Worm (Caenorhabditis elegans) whole organism, L4 larva: ENCODE measurements around the gene F54D5.15.

Experiments
- D1046.2 ChIP-seq: fragments of 200-800 bp; sonication (Bioruptor generic); IDR thresholded peaks from 2 replicates; pipeline ENCODE4 v1.3.6; 2022; ENCODE audit warnings: missing genetic modification characterization, missing compliant biosample characterization
- F37D6.2 ChIP-seq: sonication (generic microtip); optimal IDR thresholded peaks from 2 replicates; lab custom pipeline; 2016; ENCODE audit warnings: mild to moderate bottlenecking, missing genetic modification characterization, missing compliant biosample characterization
- T26A8.4 ChIP-seq: fragments of 200-800 bp; sonication (Bioruptor generic); IDR thresholded peaks from 2 replicates; pipeline ENCODE4 v1.3.6; 2022; ENCODE audit warnings: missing genetic modification characterization, missing compliant biosample characterization
- Y105C5A.15 ChIP-seq: fragments of 200-800 bp; sonication (Bioruptor generic); IDR thresholded peaks from 2 replicates; pipeline ENCODE4 v1.3.6; 2022; ENCODE audit warnings: missing genetic modification characterization, missing compliant biosample characterization
- ceh-20 ChIP-seq: fragments of 200-800 bp; sonication (Bioruptor generic); IDR thresholded peaks from 2 replicates; pipeline ENCODE4 v1.3.6; 2022; ENCODE audit warnings: missing genetic modification reagents, missing genetic modification characterization, missing compliant biosample characterization
- ceh-44 ChIP-seq: fragments of 200-800 bp; sonication (Bioruptor generic); IDR thresholded peaks from 2 replicates; pipeline ENCODE4 v1.3.6; 2022; ENCODE audit warnings: missing genetic modification reagents, missing genetic modification characterization, missing compliant biosample characterization
- ceh-82 ChIP-seq: sonication (generic microtip); optimal IDR thresholded peaks from 2 replicates; lab custom pipeline; 2017; ENCODE audit warnings: missing biosample characterization, missing genetic modification characterization
- cey-2 ChIP-seq: sonication (generic microtip); optimal IDR thresholded peaks from 3 replicates; lab custom pipeline; 2017; ENCODE audit warnings: missing genetic modification characterization, mild to moderate bottlenecking, missing compliant biosample characterization, antibody characterized with exemption, borderline replicate concordance; ENCODE audit not compliant: insufficient read depth
- ctbp-1 ChIP-seq: fragments of 200-800 bp; sonication (Bioruptor generic); IDR thresholded peaks from 2 replicates; pipeline ENCODE4 v1.3.6; 2022; ENCODE audit warnings: missing genetic modification reagents, missing genetic modification characterization, missing compliant biosample characterization
- daf-16 ChIP-seq, 3 experiments: sonication (generic microtip); optimal IDR thresholded peaks; 2 replicates each; lab custom pipeline; 2016 to 2017; ENCODE audit warnings: missing genetic modification characterization in 3 of 3, missing genetic modification reagents in 3 of 3, mild to moderate bottlenecking in 2 of 3, missing compliant biosample characterization in 2 of 3, missing biosample characterization in 1 of 3, moderate library complexity in 1 of 3
- daf-19 ChIP-seq: fragments of 200-800 bp; sonication (Bioruptor generic); conservative IDR thresholded peaks from 2 replicates; pipeline ENCODE4 v1.3.6; 2022; ENCODE audit warnings: missing genetic modification characterization, missing compliant biosample characterization
- dmd-9 ChIP-seq: fragments of 200-800 bp; sonication (Bioruptor generic); IDR thresholded peaks from 2 replicates; pipeline ENCODE4 v1.3.6; 2022; ENCODE audit warnings: missing genetic modification reagents, missing genetic modification characterization, missing compliant biosample characterization
- dpl-1 ChIP-seq: fragments of 150-350 bp; optimal IDR thresholded peaks from 2 replicates; lab custom pipeline; 2014; ENCODE audit warnings: missing biosample characterization, missing genetic modification reagents, missing genetic modification characterization
- egl-27 ChIP-seq: sonication (generic microtip); optimal IDR thresholded peaks from 3 replicates; lab custom pipeline; 2017; ENCODE audit warnings: missing biosample characterization, missing genetic modification reagents, missing genetic modification characterization
- hlh-30 ChIP-seq: sonication (generic microtip); optimal IDR thresholded peaks from 2 replicates; lab custom pipeline; 2017; ENCODE audit warnings: antibody characterized with exemption, mild to moderate bottlenecking, missing genetic modification characterization, missing compliant biosample characterization; ENCODE audit not compliant: insufficient read depth
- lin-29 ChIP-seq: fragments of 200-800 bp; sonication (Bioruptor generic); IDR thresholded peaks from 2 replicates; pipeline ENCODE4 v1.3.6; 2022; ENCODE audit warnings: missing genetic modification reagents, missing genetic modification characterization, missing compliant biosample characterization
- lin-38 ChIP-seq: fragments of 200-800 bp; sonication (Bioruptor generic); IDR thresholded peaks from 2 replicates; pipeline ENCODE4 v1.3.6; 2022; ENCODE audit warnings: missing genetic modification reagents, missing genetic modification characterization, missing compliant biosample characterization
- lsy-2 ChIP-seq, 2 experiments: fragments of 150-350 bp in 1 of 2; sonication (generic microtip) in 1 of 2; optimal IDR thresholded peaks; 2 replicates each; lab custom pipeline; 2014 to 2017; ENCODE audit warnings: missing biosample characterization in 2 of 2, missing genetic modification characterization in 2 of 2
- mdt-29 ChIP-seq: fragments of 200-800 bp; sonication (Bioruptor generic); IDR thresholded peaks from 2 replicates; pipeline ENCODE4 v1.3.6; 2022; ENCODE audit warnings: missing genetic modification reagents, missing genetic modification characterization, missing compliant biosample characterization
- mxl-2 ChIP-seq: fragments of 200-800 bp; sonication (Bioruptor generic); conservative IDR thresholded peaks from 2 replicates; pipeline ENCODE4 v1.3.6; 2022; ENCODE audit warnings: missing genetic modification reagents, missing genetic modification characterization, missing compliant biosample characterization
- mxl-3 ChIP-seq: fragments of 200-800 bp; sonication (Bioruptor generic); optimal IDR thresholded peaks from 2 replicates; lab custom pipeline; 2018; ENCODE audit warnings: mild to moderate bottlenecking, missing genetic modification characterization, missing compliant biosample characterization
- nhr-10 ChIP-seq: fragments of 150-350 bp; optimal IDR thresholded peaks from 2 replicates; lab custom pipeline; 2014; ENCODE audit warnings: missing biosample characterization, missing genetic modification characterization
- nhr-6 ChIP-seq: fragments of 150-350 bp; optimal IDR thresholded peaks from 2 replicates; lab custom pipeline; 2014; ENCODE audit warnings: missing biosample characterization, missing genetic modification characterization
- nhr-76 ChIP-seq: fragments of 150-350 bp; optimal IDR thresholded peaks from 2 replicates; lab custom pipeline; 2014; ENCODE audit warnings: missing biosample characterization, missing genetic modification characterization
- pqm-1 ChIP-seq: sonication (generic microtip); optimal IDR thresholded peaks from 2 replicates; lab custom pipeline; 2017; ENCODE audit warnings: missing biosample characterization, missing genetic modification characterization
- rbr-2 ChIP-seq: sonication (generic microtip); optimal IDR thresholded peaks from 2 replicates; lab custom pipeline; 2016; ENCODE audit warnings: missing genotype, missing genetic modification characterization, missing compliant biosample characterization
- saeg-2 ChIP-seq: fragments of 200-800 bp; sonication (Bioruptor generic); IDR thresholded peaks from 2 replicates; pipeline ENCODE4 v1.3.6; 2022; ENCODE audit warnings: missing genetic modification reagents, missing genetic modification characterization, missing compliant biosample characterization
- set-16 ChIP-seq: fragments of 200-800 bp; sonication (Bioruptor generic); IDR thresholded peaks from 2 replicates; pipeline ENCODE4 v1.3.6; 2022; ENCODE audit warnings: missing genetic modification reagents, missing genetic modification characterization, missing compliant biosample characterization
- skn-1 ChIP-seq: fragments of 150-350 bp; optimal IDR thresholded peaks from 2 replicates; lab custom pipeline; 2014; ENCODE audit warnings: missing biosample characterization, missing genetic modification characterization
- snpc-1.2 ChIP-seq: fragments of 200-800 bp; sonication (Bioruptor generic); IDR thresholded peaks from 2 replicates; pipeline ENCODE4 v1.3.6; 2022; ENCODE audit warnings: missing genetic modification reagents, missing genetic modification characterization, missing compliant biosample characterization
- snpc-4 ChIP-seq: fragments of 150-350 bp; optimal IDR thresholded peaks from 2 replicates; lab custom pipeline; 2014; ENCODE audit warnings: missing biosample characterization, missing genetic modification characterization
- spr-1 ChIP-seq: sonication (generic microtip); optimal IDR thresholded peaks from 2 replicates; lab custom pipeline; 2016; ENCODE audit warnings: mild to moderate bottlenecking, missing genetic modification characterization, missing compliant biosample characterization
- spr-3 ChIP-seq: fragments of 200-800 bp; sonication (Bioruptor generic); optimal IDR thresholded peaks from 2 replicates; lab custom pipeline; 2018; ENCODE audit warnings: mild to moderate bottlenecking, missing genetic modification characterization, missing compliant biosample characterization
- tag-97 ChIP-seq: fragments of 200-800 bp; sonication (Bioruptor generic); IDR thresholded peaks from 2 replicates; pipeline ENCODE4 v1.3.6; 2022; ENCODE audit warnings: missing genetic modification characterization, missing compliant biosample characterization
- unc-130 ChIP-seq: sonication (generic microtip); optimal IDR thresholded peaks from 2 replicates; lab custom pipeline; 2016; ENCODE audit warnings: missing genetic modification reagents, missing genetic modification characterization, missing compliant biosample characterization
- vab-7 ChIP-seq: fragments of 200-800 bp; sonication (Bioruptor generic); IDR thresholded peaks from 2 replicates; pipeline ENCODE4 v1.3.6; 2022; ENCODE audit warnings: missing genetic modification reagents, missing genetic modification characterization, missing compliant biosample characterization
- zfp-2 ChIP-seq: sonication (generic microtip); optimal IDR thresholded peaks from 2 replicates; lab custom pipeline; 2016; ENCODE audit warnings: mild to moderate bottlenecking, missing genetic modification characterization, missing compliant biosample characterization
- zfp-3 ChIP-seq: fragments of 200-800 bp; sonication (Bioruptor generic); conservative IDR thresholded peaks from 2 replicates; pipeline ENCODE4 v1.3.6; 2022; ENCODE audit warnings: missing genetic modification reagents, missing genetic modification characterization, missing compliant biosample characterization
- zip-2 ChIP-seq: fragments of 150-350 bp; optimal IDR thresholded peaks from 2 replicates; lab custom pipeline; 2014; ENCODE audit warnings: missing biosample characterization, missing genetic modification characterization

Gene F54D5.15

ce11 chrII:11602387-11602960, 38.4 kb upstream of the F54D5.15 start (continued):
- TF ChIP-seq egl-27 (tag; lab: Kevin White, UChicago): no peak
- TF ChIP-seq T26A8.4: no peak
- no peak for TF ChIP-seq snpc-4 (tag; lab: Kevin White, UChicago)
- no peak for TF ChIP-seq ceh-20 (GFP tag; lab: Robert Waterston, UW)
- no peak for TF ChIP-seq spr-1 (tag; lab: Kevin White, UChicago)

ce11 chrII:11600711-11601110, 36.7 kb upstream of the F54D5.15 start, which contains the start of gene F07A11.4:
F07A11.4 (plus strand) TSS chrII:11601011.
- no peak for TF ChIP-seq ceh-82
- no peak for TF ChIP-seq cey-2 (tag; lab: Kevin White, UChicago)
- no peak for TF ChIP-seq daf-19
- TF ChIP-seq lin-38 (GFP tag; lab: Robert Waterston, UW): no peak
- no peak for TF ChIP-seq saeg-2 (GFP tag; lab: Robert Waterston, UW)
- no peak for TF ChIP-seq pqm-1 (tag; lab: Kevin White, UChicago)
- no peak for TF ChIP-seq tag-97 (GFP tag; lab: Robert Waterston, UW)
- no peak for TF ChIP-seq spr-3 (GFP tag; lab: Kevin White, UChicago)
- no peak for TF ChIP-seq lin-29
- no peak for TF ChIP-seq zfp-2
- no peak for TF ChIP-seq spr-1 (tag; lab: Kevin White, UChicago)
- no peak for TF ChIP-seq daf-16 (GFP tag; optimal IDR thresholded peaks at IDR 0.05; lab: Kevin White, UChicago)
- TF ChIP-seq daf-16 (tag; optimal IDR thresholded peaks at IDR 0.05; lab: Kevin White, UChicago): no peak
- TF ChIP-seq nhr-10: no peak
- no peak for TF ChIP-seq mxl-3 (GFP tag; lab: Kevin White, UChicago)
- TF ChIP-seq, all 104 proteins: peak for 0

ce11 chrII:11599751-11600150, 35.7 kb upstream of the F54D5.15 start, which contains the start of gene npp-5:
npp-5 (minus strand) TSS chrII:11599809.
- TF ChIP-seq dpl-1 (peak; percentile 85), Y105C5A.15 (GFP tag; lab: Robert Waterston, UW) (no peak), nhr-76 (tag; lab: Kevin White, UChicago) (no peak), snpc-4 (tag; lab: Kevin White, UChicago) (no peak), saeg-2 (GFP tag; lab: Robert Waterston, UW) (no peak), lsy-2 (tag; optimal IDR thresholded peaks at IDR 0.05; lab: Kevin White, UChicago) (peak in 1 of 2 experiments; percentile 20), ctbp-1 (GFP tag; lab: Robert Waterston, UW) (no peak), unc-130 (GFP tag; lab: Kevin White, UChicago) (no peak), F37D6.2 (tag; lab: Kevin White, UChicago) (no peak), mdt-29 (no peak), skn-1 (tag; lab: Kevin White, UChicago) (no peak), vab-7 (GFP tag; lab: Robert Waterston, UW) (no peak), daf-19 (no peak), snpc-1.2 (GFP tag; lab: Robert Waterston, UW) (no peak), zfp-3 (no peak), lin-38 (GFP tag; lab: Robert Waterston, UW) (peak; percentile 78), dmd-9 (GFP tag; lab: Robert Waterston, UW) (no peak), ceh-44 (GFP tag; lab: Robert Waterston, UW) (no peak), hlh-30 (tag; lab: Kevin White, UChicago) (peak; percentile 3), D1046.2 (GFP tag; lab: Robert Waterston, UW) (no peak), rbr-2 (tag; lab: Kevin White, UChicago) (no peak), mxl-2 (no peak), nhr-6 (peak; percentile 41), set-16 (GFP tag; lab: Robert Waterston, UW) (no peak), lin-29 (no peak), zip-2 (tag; lab: Kevin White, UChicago) (no peak)
